Worm (Caenorhabditis elegans) whole organism, midembryonic: ENCODE data around the gene C14B1.3.

Experiments
- T22C8.4 ChIP-seq: fragments of 200-800 bp; sonication (Bioruptor generic); IDR thresholded peaks from 2 replicates; pipeline ENCODE4 v1.3.6; 2022; ENCODE audit warnings: missing genetic modification characterization, missing compliant biosample characterization
- cog-1 ChIP-seq: sonication (generic microtip); optimal IDR thresholded peaks from 2 replicates; lab custom pipeline; 2016; ENCODE audit warnings: missing genetic modification characterization, missing compliant biosample characterization
- flt-1 ChIP-seq: fragments of 200-800 bp; sonication (Bioruptor generic); IDR thresholded peaks from 2 replicates; pipeline ENCODE4 v1.3.6; 2022; ENCODE audit warnings: missing genetic modification characterization, missing compliant biosample characterization
- klf-2 ChIP-seq: fragments of 200-800 bp; sonication (Bioruptor generic); conservative IDR thresholded peaks from 2 replicates; pipeline ENCODE4 v1.3.6; 2022; ENCODE audit warnings: missing genetic modification reagents, missing genetic modification characterization, missing compliant biosample characterization
- med-1 ChIP-seq: sonication (generic microtip); optimal IDR thresholded peaks from 2 replicates; lab custom pipeline; 2017; ENCODE audit warnings: missing genetic modification characterization, mild to moderate bottlenecking, missing compliant biosample characterization, antibody characterized with exemption, missing genetic modification reagents; ENCODE audit not compliant: insufficient read depth
- ref-1 ChIP-seq: fragments of 200-800 bp; sonication (Bioruptor generic); conservative IDR thresholded peaks from 2 replicates; pipeline ENCODE4 v1.3.6; 2022; ENCODE audit warnings: missing genetic modification reagents, missing genetic modification characterization, missing compliant biosample characterization
- tab-1 ChIP-seq: fragments of 200-800 bp; sonication (Bioruptor generic); IDR thresholded peaks from 2 replicates; pipeline ENCODE4 v1.3.6; 2022; ENCODE audit warnings: missing genetic modification characterization, missing compliant biosample characterization
- ztf-23 ChIP-seq: fragments of 200-800 bp; sonication (Bioruptor generic); IDR thresholded peaks from 2 replicates; pipeline ENCODE4 v1.3.6; 2022; ENCODE audit warnings: missing genetic modification reagents, missing genetic modification characterization, missing compliant biosample characterization
- ztf-29 ChIP-seq: fragments of 200-800 bp; sonication (Bioruptor generic); IDR thresholded peaks from 2 replicates; pipeline ENCODE4 v1.3.6; 2022; ENCODE audit warnings: missing genetic modification reagents, missing genetic modification characterization, missing compliant biosample characterization

- TF ChIP-seq ztf-23 (GFP tag; lab: Robert Waterston, UW) (no peak), ref-1 (GFP tag; lab: Robert Waterston, UW) (no peak), klf-2 (GFP tag; lab: Robert Waterston, UW) (no peak), med-1 (no peak), tab-1 (GFP tag; lab: Robert Waterston, UW) (no peak), flt-1 (GFP tag; lab: Robert Waterston, UW) (no peak), cog-1 (tag; lab: Kevin White, UChicago) (no peak), T22C8.4 (GFP tag; lab: Robert Waterston, UW) (no peak), ztf-29 (no peak)
These were observed 27.9 kb upstream of the C14B1.3 start for ce11 chrIII:3675480-3675879.
